Fruit fly (Drosophila melanogaster): ENCODE data around the gene CG31088.

CG31088 gene

dm6 chr3R:15963690-15964281 is 13.0 kb upstream of the CG31088 start, which contains the start of the genes CG4287 and CG5516:
Gene CG4287, minus strand, starts transcription at chr3R:15963867.
Gene CG5516, plus strand, starts transcription at chr3R:15963884.
- TF ChIP-seq pho (GFP tag; optimal IDR thresholded peaks at IDR 0.05) (no peak), grau (tag; optimal IDR thresholded peaks at IDR 0.05) (no peak), Sry-δ (GFP tag; optimal IDR thresholded peaks at IDR 0.05) (peak; percentile 56), Hr51 (GFP tag; optimal IDR thresholded peaks at IDR 0.05) (no peak), Dip3 (GFP tag; optimal IDR thresholded peaks at IDR 0.05) (no peak), D (optimal IDR thresholded peaks at IDR 0.05) (no peak), D (GFP tag; optimal IDR thresholded peaks at IDR 0.05) (no peak), CG13287 (GFP tag; IDR thresholded peaks at IDR 0.05; ENCODE audit: partially characterized antibody) (peak; percentile 63), CG2120 (GFP tag; optimal IDR thresholded peaks at IDR 0.05) (peak; percentile 63), Dbx (GFP tag; IDR thresholded peaks at IDR 0.05) (no peak), gro (GFP tag; optimal IDR thresholded peaks at IDR 0.05) (no peak), CG3847 (GFP tag; IDR thresholded peaks at IDR 0.05) (no peak), HmgD (GFP tag; optimal IDR thresholded peaks at IDR 0.05) (peak; percentile 38), pan (optimal IDR thresholded peaks at IDR 0.05) (no peak), pan (GFP tag; optimal IDR thresholded peaks at IDR 0.05 in 1 of 2, IDR thresholded peaks at IDR 0.05 in 1 of 2) (no peak), cg (GFP tag; optimal IDR thresholded peaks at IDR 0.05) (no peak), HmgZ (tag; optimal IDR thresholded peaks at IDR 0.05) (peak; percentile 25), CG34376 (GFP tag; optimal IDR thresholded peaks at IDR 0.05) (no peak), Mad (GFP tag; optimal IDR thresholded peaks at IDR 0.05) (no peak), mirr (GFP tag; optimal IDR thresholded peaks at IDR 0.05) (no peak), kni (GFP tag; optimal IDR thresholded peaks at IDR 0.05) (no peak), CG4360 (GFP tag; IDR thresholded peaks at IDR 0.05) (no peak), fd64A (GFP tag; optimal IDR thresholded peaks at IDR 0.05) (no peak), unc-4 (GFP tag; IDR thresholded peaks at IDR 0.05; ENCODE audit: partially characterized antibody) (peak; percentile 44; the same call in 1 of the 2 replicates), CG12769 (tag; optimal IDR thresholded peaks at IDR 0.05) (no peak), pzg (GFP tag; optimal IDR thresholded peaks at IDR 0.05) (peak; percentile 48), Lim3 (GFP tag; IDR thresholded peaks at IDR 0.05) (no peak), hkb (optimal IDR thresholded peaks at IDR 0.05) (no peak), hkb (GFP tag; IDR thresholded peaks at IDR 0.05) (peak; percentile 34; the same call in 1 of the 2 replicates), CG7786 (GFP tag; optimal IDR thresholded peaks at IDR 0.05) (peak; percentile 8), sna (GFP tag; IDR thresholded peaks at IDR 0.05; ENCODE audit: partially characterized antibody) (0 out of 2 replicates have a peak, but pooled peaks have one; percentile 32), CG7556 (GFP tag; optimal IDR thresholded peaks at IDR 0.05) (no peak), CG1647 (GFP tag; optimal IDR thresholded peaks at IDR 0.05) (no peak), Mrtf (GFP tag; IDR thresholded peaks at IDR 0.05) (no peak), crp (GFP tag; optimal IDR thresholded peaks at IDR 0.05) (peak; percentile 42 to 86), H15 (GFP tag; IDR thresholded peaks at IDR 0.05) (no peak), psq (GFP tag; optimal IDR thresholded peaks at IDR 0.05) (no peak), ssp (GFP tag; IDR thresholded peaks at IDR 0.05) (no peak), Side (GFP tag; optimal IDR thresholded peaks at IDR 0.05) (peak; percentile 63), CG2116 (GFP tag; optimal IDR thresholded peaks at IDR 0.05) (peak; percentile 92), zfh2 (GFP tag; optimal IDR thresholded peaks at IDR 0.05) (peak; percentile 39), mam (GFP tag; optimal IDR thresholded peaks at IDR 0.05) (peak; percentile 51), schlank (tag; optimal IDR thresholded peaks at IDR 0.05) (no peak), Ssrp (tag; optimal IDR thresholded peaks at IDR 0.05) (no peak), gce (GFP tag; IDR thresholded peaks at IDR 0.05) (no peak), ind (GFP tag; optimal IDR thresholded peaks at IDR 0.05) (peak; percentile 25), Vsx1 (GFP tag; optimal IDR thresholded peaks at IDR 0.05) (peak; percentile 52), E2f2 (GFP tag; IDR thresholded peaks at IDR 0.05) (no peak), CG13624 (GFP tag; optimal IDR thresholded peaks at IDR 0.05) (no peak), ranshi (GFP tag; IDR thresholded peaks at IDR 0.05) (peak; percentile 84; the same call in 1 of the 2 replicates), CG30431 (GFP tag; optimal IDR thresholded peaks at IDR 0.05) (no peak), CG3065 (GFP tag; optimal IDR thresholded peaks at IDR 0.05) (no peak)
